Fruit fly (Drosophila melanogaster) Kc167 (cell line): ENCODE data around the gene lost.

Experiments used
- Myc ChIP-seq: fragments of >200 bp; optimal IDR thresholded peaks from 2 replicates; lab custom pipeline; 2017; ENCODE audit warnings: missing external identifiers
- Sin3A ChIP-seq: fragments of >200 bp; optimal IDR thresholded peaks from 2 replicates; lab custom pipeline; 2018; ENCODE audit warnings: missing external identifiers
- h ChIP-seq: fragments of >200 bp; optimal IDR thresholded peaks from 3 replicates; lab custom pipeline; 2018; ENCODE audit warnings: missing external identifiers
- insv ChIP-seq: fragments of >200 bp; optimal IDR thresholded peaks from 3 replicates; lab custom pipeline; 2018; ENCODE audit warnings: missing external identifiers
- psq ChIP-seq: fragments of >200 bp; optimal IDR thresholded peaks from 2 replicates; lab custom pipeline; 2017; ENCODE audit warnings: missing external identifiers
- ttk ChIP-seq: sonication (Bioruptor generic); optimal IDR thresholded peaks from 2 replicates; lab custom pipeline; 2017; ENCODE audit warnings: missing external identifiers

The lost gene

DNA sequence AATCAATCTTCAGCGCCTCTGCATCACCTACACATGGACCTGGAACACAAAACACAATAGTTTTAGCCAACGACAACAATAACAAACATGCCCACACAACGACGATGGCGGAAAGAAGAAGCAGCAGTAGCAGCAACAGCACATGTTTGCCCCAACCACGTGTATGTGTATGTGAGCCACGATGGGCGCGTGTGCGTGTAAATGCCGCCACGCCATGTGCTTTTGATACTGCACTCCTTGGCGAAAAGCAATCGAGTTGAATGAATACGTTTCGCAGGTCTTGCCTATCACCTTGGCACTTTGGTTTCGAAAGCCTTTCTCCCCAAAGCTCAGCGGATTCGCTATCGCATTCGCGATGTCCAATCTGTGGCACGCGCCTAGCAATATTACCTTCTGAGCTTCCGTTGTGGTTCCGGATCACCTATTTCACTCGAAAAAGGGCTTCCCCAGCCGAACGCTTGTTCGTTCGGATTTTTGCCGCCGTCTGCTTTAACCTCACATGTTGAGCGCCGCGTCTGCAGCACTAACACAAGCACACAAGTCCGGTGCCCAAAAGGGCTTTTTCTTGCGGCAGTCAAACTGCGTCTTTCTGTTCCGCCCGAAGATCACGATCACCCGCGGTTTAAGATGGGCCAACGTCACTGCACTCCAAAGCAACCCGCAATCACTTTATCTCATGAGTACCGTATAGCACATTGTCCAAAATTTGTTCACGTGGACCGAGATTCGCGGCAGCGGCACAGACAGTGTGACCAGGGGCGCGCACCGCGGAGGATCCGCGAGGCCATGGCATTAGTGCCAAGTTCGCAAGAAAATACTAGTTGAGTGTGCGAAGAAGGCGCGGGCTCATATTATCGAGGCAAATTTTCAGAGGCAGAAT is 25.9 kb downstream of the lost start, which contains the start of gene srl:
srl (minus strand) TSS at position 751 of the 880 bp plus-strand sequence.
- no peak for TF ChIP-seq insv (lab: Kevin White, UChicago)

DNA sequence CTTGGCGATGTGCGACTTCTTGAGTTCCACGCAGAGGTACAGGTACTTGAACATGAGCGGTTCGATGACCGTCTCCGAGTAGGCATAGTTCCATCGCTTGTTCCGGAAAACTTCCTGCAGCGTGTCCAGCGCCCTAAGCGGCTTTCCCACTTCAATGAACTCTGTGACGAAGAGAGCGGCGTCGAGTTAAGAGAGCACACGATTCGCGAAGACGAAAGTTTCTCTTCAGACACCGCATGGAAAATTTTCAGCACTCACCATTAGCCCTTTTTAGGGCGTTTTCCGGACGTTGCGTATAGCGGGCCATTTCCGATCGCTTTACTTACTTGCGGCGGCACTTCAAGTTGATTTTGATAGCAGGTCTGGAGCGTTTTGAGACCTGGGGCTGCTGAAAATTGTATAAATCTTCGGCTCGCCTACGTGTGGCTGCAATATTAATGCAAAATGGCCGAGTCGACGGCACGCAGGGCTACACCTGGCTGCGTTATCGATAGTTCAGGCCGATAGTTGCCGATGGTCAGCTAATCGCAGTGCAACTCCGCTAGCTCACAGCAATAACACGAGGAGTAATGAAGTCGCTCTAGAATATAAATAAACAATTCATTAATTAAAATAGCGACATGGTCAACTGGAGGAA is 30.7 kb downstream of the lost start, which contains the start of the genes eIF3a and CG1074:
eIF3a (minus strand) TSS at position 455 of the 637 bp plus-strand sequence.
CG1074 (plus strand) TSS at position 525 of the 637 bp plus-strand sequence.
- TF ChIP-seq Myc (lab: Kevin White, UChicago): no peak
- TF ChIP-seq psq (lab: Kevin White, UChicago): no peak
- no peak for TF ChIP-seq ttk (lab: Kevin White, UChicago)
- TF ChIP-seq insv (lab: Kevin White, UChicago): no peak
- TF ChIP-seq h (lab: Kevin White, UChicago): no peak

DNA sequence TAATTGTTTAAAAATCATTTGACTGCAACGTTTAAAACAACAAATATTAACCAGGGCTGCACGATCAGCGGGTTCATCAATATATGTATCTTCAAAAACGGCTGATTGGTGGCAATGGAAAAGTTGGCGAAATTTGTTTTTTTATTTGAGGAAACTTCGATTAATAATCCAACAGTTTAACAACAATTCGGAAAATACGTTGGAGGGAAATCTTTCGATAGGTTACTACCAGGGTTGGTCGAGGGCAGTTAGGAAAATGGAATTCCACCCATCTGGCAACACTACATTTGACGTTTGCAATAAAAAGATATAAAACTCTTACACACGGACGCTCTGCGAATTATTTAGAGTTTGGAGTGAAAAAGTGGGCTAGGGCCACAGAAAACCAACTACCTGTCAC is 34.2 kb downstream of the lost start, which contains the start of the genes Lipt2 and CG14650:
Lipt2 (minus strand) TSS at position 217 of the 400 bp plus-strand sequence.
CG14650 (plus strand) TSS at position 275 of the 400 bp plus-strand sequence.
- TF ChIP-seq psq (lab: Kevin White, UChicago): no peak
- no peak for TF ChIP-seq insv (lab: Kevin White, UChicago)
- no peak for TF ChIP-seq Myc (lab: Kevin White, UChicago)
- TF ChIP-seq h (lab: Kevin White, UChicago): no peak
- TF ChIP-seq ttk (lab: Kevin White, UChicago): no peak

DNA sequence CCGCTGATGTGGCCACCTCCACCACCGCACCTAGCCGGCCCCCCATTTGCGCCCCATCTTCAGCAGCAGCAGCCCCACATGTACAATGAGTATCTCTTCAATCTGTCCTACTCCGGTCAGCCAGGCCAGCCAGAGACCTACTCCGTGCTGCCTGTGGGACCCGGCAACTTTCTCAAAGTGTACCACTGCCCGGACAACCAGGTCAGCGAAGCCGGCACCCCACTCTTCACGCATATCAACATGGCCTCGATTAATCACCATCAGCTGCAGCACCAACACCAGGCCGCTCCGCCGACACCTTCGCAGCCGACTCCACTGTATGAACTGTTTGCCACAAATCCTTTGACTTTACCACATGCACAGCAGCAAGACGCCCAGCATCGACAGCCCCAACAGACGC is 34.9 kb downstream of the lost start:
- TF ChIP-seq h (lab: Kevin White, UChicago) (no peak), psq (lab: Kevin White, UChicago) (no peak), Sin3A (no peak), ttk (lab: Kevin White, UChicago) (peak; percentile 93)

DNA sequence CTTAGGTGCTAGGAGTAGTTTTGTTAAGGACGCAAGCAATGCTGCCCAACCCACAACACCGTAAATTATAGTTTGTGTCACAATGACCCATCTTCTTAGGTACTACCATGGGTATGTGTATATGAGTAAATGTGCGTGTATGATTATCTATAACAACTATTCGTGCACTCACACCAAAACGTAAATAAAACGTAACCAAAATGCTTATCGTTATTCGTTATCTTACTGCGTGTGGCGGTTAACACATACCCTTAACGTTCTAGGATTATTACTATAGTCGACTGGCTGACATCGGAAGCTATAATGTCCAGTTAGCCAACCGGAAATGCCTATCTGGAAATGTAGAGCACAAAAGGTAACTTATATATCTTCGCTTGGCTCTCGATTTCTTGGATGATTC is 42.2 kb downstream of the lost start:
- no peak for TF ChIP-seq insv (lab: Kevin White, UChicago)
- TF ChIP-seq h (lab: Kevin White, UChicago): no peak
- no peak for TF ChIP-seq Sin3A
- no peak for TF ChIP-seq Myc (lab: Kevin White, UChicago)
- no peak for TF ChIP-seq ttk (lab: Kevin White, UChicago)
- TF ChIP-seq psq (lab: Kevin White, UChicago): no peak

DNA sequence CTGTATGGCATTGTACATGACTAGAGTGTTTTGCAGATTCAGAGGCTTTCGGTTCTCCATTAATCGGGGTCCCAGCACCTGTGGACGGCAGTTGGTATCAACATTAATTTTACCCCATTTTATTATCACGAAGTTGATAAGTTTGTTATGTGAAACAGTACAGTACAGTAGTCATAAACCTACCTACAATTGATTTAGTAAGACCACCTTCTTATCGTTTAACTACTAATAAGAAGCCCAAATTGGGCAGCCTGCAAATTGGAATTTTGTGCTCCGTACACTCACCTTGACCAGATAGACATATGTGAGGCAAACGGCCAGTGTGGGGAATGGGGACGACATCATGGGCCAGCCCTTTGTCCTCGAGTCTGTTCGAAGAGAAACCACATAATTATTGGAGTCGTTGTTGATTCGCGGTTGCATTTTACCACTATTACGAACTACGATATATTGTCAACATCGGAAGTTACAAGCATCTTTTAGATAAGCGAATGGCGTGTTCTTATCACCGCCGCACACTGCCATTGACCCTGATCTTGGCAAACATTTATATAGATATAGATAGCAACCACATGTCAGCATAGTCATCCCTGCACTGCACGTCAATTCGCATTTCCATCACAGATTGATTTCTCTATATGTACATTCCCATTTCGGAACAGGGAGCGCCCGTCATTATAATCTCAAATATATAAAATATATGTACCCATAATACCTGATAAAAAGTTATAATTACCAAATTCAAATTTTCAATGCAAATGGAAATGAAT is 43.8 kb downstream of the lost start:
- TF ChIP-seq psq (lab: Kevin White, UChicago): no peak
- TF ChIP-seq Myc (lab: Kevin White, UChicago): no peak
- no peak for TF ChIP-seq Sin3A
- TF ChIP-seq ttk (lab: Kevin White, UChicago): no peak
- TF ChIP-seq insv (lab: Kevin White, UChicago): no peak
- no peak for TF ChIP-seq h (lab: Kevin White, UChicago)

DNA sequence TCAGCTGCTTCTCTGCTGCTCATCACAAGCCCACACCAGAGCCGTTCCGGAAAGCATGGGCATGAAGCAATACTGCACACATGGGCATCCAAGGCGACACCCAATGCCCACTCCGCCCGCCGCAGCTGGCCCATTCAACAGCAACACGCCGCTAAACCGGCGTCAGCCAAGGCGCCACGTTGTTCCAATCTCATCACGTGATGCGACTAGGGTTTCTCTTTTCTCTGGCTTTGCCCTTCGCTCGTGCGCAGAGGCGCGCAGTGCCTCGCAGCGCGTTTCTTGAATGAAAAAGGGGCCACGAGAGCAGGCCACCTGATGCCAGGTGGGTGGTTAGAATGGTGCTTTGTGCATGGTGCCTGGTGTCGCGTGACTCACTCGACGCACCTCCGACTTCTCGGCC is 46.4 kb downstream of the lost start:
- TF ChIP-seq psq (lab: Kevin White, UChicago) (no peak), h (lab: Kevin White, UChicago) (no peak), ttk (lab: Kevin White, UChicago) (no peak), Sin3A (no peak), Myc (lab: Kevin White, UChicago) (no peak), insv (lab: Kevin White, UChicago) (no peak)

DNA sequence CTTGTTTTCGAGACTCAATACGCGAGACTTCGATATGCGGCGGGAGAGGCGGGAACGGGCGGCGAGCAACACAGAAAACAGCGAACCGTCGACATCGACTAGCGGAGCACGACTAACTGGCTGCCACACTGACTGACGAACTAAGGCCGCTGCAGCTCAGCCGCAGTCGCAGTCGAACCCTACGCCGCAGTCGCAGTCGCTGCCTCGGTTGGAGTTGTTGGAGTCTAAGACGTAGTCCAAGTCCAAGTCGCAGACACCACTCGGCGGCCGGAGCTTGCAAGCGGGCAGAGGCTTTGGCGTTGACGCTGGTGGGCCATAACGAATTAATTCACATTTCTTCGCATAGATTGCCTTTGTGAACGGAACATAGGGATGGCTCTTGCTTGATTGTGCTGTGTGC is 47.8 kb downstream of the lost start:
- TF ChIP-seq Myc (lab: Kevin White, UChicago): no peak
- no peak for TF ChIP-seq psq (lab: Kevin White, UChicago)
- TF ChIP-seq Sin3A: no peak
- no peak for TF ChIP-seq ttk (lab: Kevin White, UChicago)
- TF ChIP-seq insv (lab: Kevin White, UChicago): no peak
- no peak for TF ChIP-seq h (lab: Kevin White, UChicago)

DNA sequence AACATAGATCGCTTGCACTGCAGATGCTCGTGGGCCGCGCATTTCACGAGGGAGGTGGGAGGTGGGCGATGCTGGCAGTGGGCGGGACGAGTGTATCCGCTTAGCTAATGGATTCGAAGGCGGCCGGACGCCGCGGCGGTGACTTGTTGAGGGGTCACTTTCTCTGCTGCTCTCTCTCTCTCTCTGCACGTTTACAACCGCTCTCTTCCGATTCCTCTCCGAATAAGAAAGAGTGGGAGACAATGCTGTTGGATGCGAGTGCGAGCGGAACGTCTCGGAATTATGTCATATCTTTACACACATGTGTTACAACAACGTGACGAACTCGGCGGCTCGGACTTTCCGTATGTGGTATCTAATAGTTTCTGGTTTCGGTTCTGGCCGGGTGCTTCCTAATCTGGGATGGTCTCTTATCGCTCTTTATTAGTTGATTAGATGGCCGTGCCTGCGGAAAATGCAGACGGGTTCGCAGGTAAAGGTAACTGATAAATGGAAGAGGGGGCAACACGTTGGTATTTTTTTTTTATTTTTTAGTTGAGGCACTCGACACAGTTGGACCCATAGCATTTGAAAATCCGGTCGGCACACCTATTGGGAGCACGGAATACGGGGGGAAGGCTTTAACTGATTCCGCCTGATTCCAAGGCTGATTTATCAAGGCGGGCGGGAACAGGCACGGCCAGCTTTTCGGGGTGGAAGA is 49.6 kb downstream of the lost start:
- TF ChIP-seq Myc (lab: Kevin White, UChicago): no peak
- no peak for TF ChIP-seq insv (lab: Kevin White, UChicago)
- no peak for TF ChIP-seq h (lab: Kevin White, UChicago)
- TF ChIP-seq ttk (lab: Kevin White, UChicago): no peak
- no peak for TF ChIP-seq psq (lab: Kevin White, UChicago)
- no peak for TF ChIP-seq Sin3A

DNA sequence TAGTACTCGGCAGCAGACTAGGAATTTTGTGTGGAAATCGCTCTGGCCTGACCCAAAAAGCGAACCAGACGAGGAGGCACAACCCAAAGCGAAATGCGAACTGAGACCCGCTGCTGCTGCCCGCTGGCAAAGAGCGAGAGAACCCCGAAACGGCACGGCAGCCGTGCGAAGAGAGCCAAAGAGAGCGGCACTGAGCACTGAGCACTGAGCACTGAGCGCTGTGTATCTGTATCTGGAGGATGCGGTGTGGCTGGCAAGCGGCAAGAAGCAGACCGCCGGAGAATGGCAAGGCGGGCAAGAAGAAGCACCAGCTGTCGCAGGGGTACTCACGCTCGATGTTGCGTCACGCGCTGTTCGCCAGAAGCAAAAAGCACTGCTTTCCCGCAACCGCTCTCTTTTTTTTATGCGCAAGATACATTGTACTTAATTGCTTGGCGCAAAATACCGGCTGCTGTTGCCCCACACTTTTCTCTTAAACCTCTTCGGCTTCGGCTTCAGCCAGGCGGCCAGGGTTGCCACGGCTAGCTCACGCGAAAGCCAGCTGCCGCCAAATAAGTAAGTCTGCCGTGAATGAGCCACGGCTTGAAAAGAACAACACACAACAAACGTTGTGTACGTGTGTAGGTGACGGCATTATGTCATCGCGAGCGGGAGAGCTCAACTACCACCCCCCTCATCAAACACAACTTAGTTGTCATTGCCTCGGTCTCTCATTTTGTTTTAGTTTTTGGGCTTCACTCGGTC is 50.5 kb downstream of the lost start:
- no peak for TF ChIP-seq Sin3A
- TF ChIP-seq Myc (lab: Kevin White, UChicago): no peak
- no peak for TF ChIP-seq psq (lab: Kevin White, UChicago)
- TF ChIP-seq h (lab: Kevin White, UChicago): peak; percentile 54
- TF ChIP-seq insv (lab: Kevin White, UChicago): peak; percentile 10
- no peak for TF ChIP-seq ttk (lab: Kevin White, UChicago)
